Worm (Caenorhabditis elegans): ENCODE data around the gene Y40B10A.11.

Y40B10A.11 gene

ce11 chrV:2067985-2068499, 16.6 kb upstream of the Y40B10A.11 start, which contains the start of gene lbp-9 (continued):
- no peak for TF ChIP-seq nhr-76 (tag; optimal IDR thresholded peaks at IDR 0.05)
- no peak for TF ChIP-seq elt-3 (tag; optimal IDR thresholded peaks at IDR 0.05)
- TF ChIP-seq aha-1 (tag; optimal IDR thresholded peaks at IDR 0.05): no peak
- TF ChIP-seq mep-1 (tag; optimal IDR thresholded peaks at IDR 0.05): peak; percentile 89
- TF ChIP-seq tlp-1 (tag; optimal IDR thresholded peaks at IDR 0.05): no peak
- TF ChIP-seq rnt-1 (tag; optimal IDR thresholded peaks at IDR 0.05): peak; percentile 10
- TF ChIP-seq nhr-84 (tag; optimal IDR thresholded peaks at IDR 0.05): no peak
- TF ChIP-seq Y116A8C.19 (tag; optimal IDR thresholded peaks at IDR 0.05; ENCODE audit: borderline replicate concordance): no peak
- peak in 1 of 3 experiments; percentile 31 for TF ChIP-seq ceh-82 (tag; optimal IDR thresholded peaks at IDR 0.05)

ce11 chrV:2067419-2067818, 16.0 kb upstream of the Y40B10A.11 start:
- TF ChIP-seq ceh-82 (tag; optimal IDR thresholded peaks at IDR 0.05) (no peak), ceh-63 (GFP tag; optimal IDR thresholded peaks at IDR 0.05) (no peak), ets-5 (GFP tag; IDR thresholded peaks at IDR 0.05) (no peak), C16A3.4 (tag; optimal IDR thresholded peaks at IDR 0.05) (no peak)

- no peak for TF ChIP-seq unc-130 (tag; optimal IDR thresholded peaks at IDR 0.05)
- no peak for TF ChIP-seq ces-1 (GFP tag; optimal IDR thresholded peaks at IDR 0.05)
- no peak for TF ChIP-seq ceh-63 (GFP tag; optimal IDR thresholded peaks at IDR 0.05)
- TF ChIP-seq tbx-2 (tag; optimal IDR thresholded peaks at IDR 0.05): no peak
- TF ChIP-seq nhr-12 (tag; optimal IDR thresholded peaks at IDR 0.05): no peak
- TF ChIP-seq pax-3 (tag; optimal IDR thresholded peaks at IDR 0.05): no peak
- TF ChIP-seq hlh-17 (GFP tag; optimal IDR thresholded peaks at IDR 0.05; ENCODE audit: borderline replicate concordance): no peak
- no peak for TF ChIP-seq efl-3 (GFP tag; optimal IDR thresholded peaks at IDR 0.05)
- peak; percentile 31 for TF ChIP-seq nhr-85 (tag)
- no peak for TF ChIP-seq dsc-1 (tag; optimal IDR thresholded peaks at IDR 0.05)
- TF ChIP-seq mep-1 (tag; optimal IDR thresholded peaks at IDR 0.05): no peak
- TF ChIP-seq pqm-1 (tag; optimal IDR thresholded peaks at IDR 0.05): no peak
- TF ChIP-seq lin-39 (tag; optimal IDR thresholded peaks at IDR 0.05): no peak
- TF ChIP-seq ztf-11 (tag; optimal IDR thresholded peaks at IDR 0.05): no peak
- no peak for TF ChIP-seq lir-3 (tag; optimal IDR thresholded peaks at IDR 0.05; ENCODE audit: poor library complexity)
- TF ChIP-seq nhr-28 (tag; optimal IDR thresholded peaks at IDR 0.05): no peak
- TF ChIP-seq elt-2 (tag; optimal IDR thresholded peaks at IDR 0.05): no peak
- TF ChIP-seq lin-15B (tag; optimal IDR thresholded peaks at IDR 0.05): no peak
- TF ChIP-seq hpl-2 (GFP tag; optimal IDR thresholded peaks at IDR 0.05): no peak
- no peak for TF ChIP-seq nhr-71 (tag; optimal IDR thresholded peaks at IDR 0.05)
- no peak for TF ChIP-seq efl-1 (optimal IDR thresholded peaks at IDR 0.05)
- no peak for TF ChIP-seq efl-1 (GFP tag; optimal IDR thresholded peaks at IDR 0.05 in 1 of 2)
- TF ChIP-seq rnt-1 (tag; optimal IDR thresholded peaks at IDR 0.05): no peak
- no peak for TF ChIP-seq unc-30 (tag; optimal IDR thresholded peaks at IDR 0.05)
- TF ChIP-seq unc-98 (GFP tag; IDR thresholded peaks at IDR 0.05): no peak
- TF ChIP-seq nhr-11 (tag; optimal IDR thresholded peaks at IDR 0.05): no peak
- no peak for TF ChIP-seq dpl-1 (GFP tag; optimal IDR thresholded peaks at IDR 0.05)
- no peak for TF ChIP-seq isw-1 (GFP tag; IDR thresholded peaks at IDR 0.05)
- TF ChIP-seq vab-15 (tag; optimal IDR thresholded peaks at IDR 0.05): no peak
- peak in 1 of 2 experiments; percentile 33 for TF ChIP-seq lin-35 (GFP tag; optimal IDR thresholded peaks at IDR 0.05)
- TF ChIP-seq nhr-90 (tag; optimal IDR thresholded peaks at IDR 0.05; ENCODE audit: poor library complexity): no peak
- TF ChIP-seq ceh-88 (GFP tag; IDR thresholded peaks at IDR 0.05): no peak
- TF ChIP-seq ama-1 (optimal IDR thresholded peaks at IDR 0.05): no peak
- TF ChIP-seq hlh-4 (tag; optimal IDR thresholded peaks at IDR 0.05): no peak
- TF ChIP-seq ceh-8 (GFP tag; optimal IDR thresholded peaks at IDR 0.05): no peak
- no peak for TF ChIP-seq elt-3 (tag; optimal IDR thresholded peaks at IDR 0.05)
- TF ChIP-seq C16A3.4 (tag; optimal IDR thresholded peaks at IDR 0.05): no peak
- TF ChIP-seq mef-2 (tag; optimal IDR thresholded peaks at IDR 0.05): no peak
- no peak for TF ChIP-seq mab-9 (GFP tag; IDR thresholded peaks at IDR 0.05)
- peak; percentile 22 for TF ChIP-seq skn-1 (tag; optimal IDR thresholded peaks at IDR 0.05)
- no peak for TF ChIP-seq egl-27 (tag; optimal IDR thresholded peaks at IDR 0.05)
- peak; percentile 39 for TF ChIP-seq snu-23 (GFP tag; optimal IDR thresholded peaks at IDR 0.05)
- TF ChIP-seq ets-5 (GFP tag; IDR thresholded peaks at IDR 0.05): no peak
Measured at ce11 chrV:2066780-2067179, 15.4 kb upstream of the Y40B10A.11 start, which contains the start of gene nhr-86. TSS of gene nhr-86 (minus strand) at chrV:2066850.

Data from whole organism, L1 larva.